Worm (Caenorhabditis elegans) whole organism, L2 larva: ENCODE results near the gene F36H12.3.
"Not testable (repeated sequence)": the region's sequence is repeated elsewhere in the genome, so short reads cannot be mapped to it uniquely, and the experiment has no call there.

Experiments
- F13H6.1 ChIP-seq: sonication (generic microtip); optimal IDR thresholded peaks from 2 replicates; lab custom pipeline; 2016; ENCODE audit warnings: missing genetic modification characterization, missing compliant biosample characterization
- R02D3.7 ChIP-seq: fragments of 150-350 bp; optimal IDR thresholded peaks from 2 replicates; lab custom pipeline; 2014; ENCODE audit warnings: missing biosample characterization, missing genetic modification characterization
- Y55F3AM.14 ChIP-seq: fragments of 200-800 bp; sonication (Bioruptor generic); optimal IDR thresholded peaks from 2 replicates; lab custom pipeline; 2018; ENCODE audit warnings: mild to moderate bottlenecking, missing genetic modification characterization, missing compliant biosample characterization
- ZK546.5 ChIP-seq: sonication (generic microtip); optimal IDR thresholded peaks from 2 replicates; lab custom pipeline; 2017; ENCODE audit warnings: missing biosample characterization, missing genetic modification characterization
- aly-2 ChIP-seq: fragments of 150-350 bp; optimal IDR thresholded peaks from 2 replicates; lab custom pipeline; 2014; ENCODE audit warnings: missing biosample characterization, missing genetic modification characterization
- ama-1 ChIP-seq: fragments of 150-350 bp; optimal IDR thresholded peaks from 2 replicates; lab custom pipeline; 2018; ENCODE audit warnings: inconsistent platforms
- blmp-1 ChIP-seq: sonication (generic microtip); optimal IDR thresholded peaks from 2 replicates; lab custom pipeline; 2017; ENCODE audit warnings: missing genetic modification characterization, mild to moderate bottlenecking, missing compliant biosample characterization, antibody characterized with exemption, moderate library complexity; ENCODE audit not compliant: insufficient read depth
- ceh-82 ChIP-seq: fragments of 150-350 bp; optimal IDR thresholded peaks from 2 replicates; lab custom pipeline; 2014; ENCODE audit warnings: missing biosample characterization, missing genetic modification characterization
- crh-2 ChIP-seq: sonication (generic microtip); optimal IDR thresholded peaks from 2 replicates; lab custom pipeline; 2017; ENCODE audit warnings: missing biosample characterization, missing genetic modification characterization
- elt-1 ChIP-seq: fragments of 150-350 bp; optimal IDR thresholded peaks from 2 replicates; lab custom pipeline; 2014; ENCODE audit warnings: missing biosample characterization, missing genetic modification characterization
- elt-3 ChIP-seq: sonication (generic microtip); optimal IDR thresholded peaks from 2 replicates; lab custom pipeline; 2017; ENCODE audit warnings: missing biosample characterization, missing genetic modification characterization
- fos-1 ChIP-seq: fragments of 150-350 bp; optimal IDR thresholded peaks from 2 replicates; lab custom pipeline; 2014; ENCODE audit warnings: missing biosample characterization, missing genetic modification characterization
- lin-11 ChIP-seq: fragments of 150-350 bp; sonication (generic microtip); optimal IDR thresholded peaks from 2 replicates; lab custom pipeline; 2014; ENCODE audit warnings: missing biosample characterization, missing genetic modification characterization, inconsistent platforms, mixed read lengths
- lin-13 ChIP-seq: fragments of 150-350 bp; optimal IDR thresholded peaks from 2 replicates; lab custom pipeline; 2014; ENCODE audit warnings: missing biosample characterization, missing genetic modification reagents, missing genetic modification characterization
- lin-39 ChIP-seq: fragments of 150-350 bp; optimal IDR thresholded peaks from 2 replicates; lab custom pipeline; 2014; ENCODE audit warnings: missing biosample characterization, missing genetic modification reagents, missing genetic modification characterization
- mab-5 ChIP-seq: fragments of 150-350 bp; optimal IDR thresholded peaks from 2 replicates; lab custom pipeline; 2014; ENCODE audit warnings: missing biosample characterization, missing genetic modification characterization
- mbf-1 ChIP-seq: sonication (generic microtip); optimal IDR thresholded peaks from 2 replicates; lab custom pipeline; 2017; ENCODE audit warnings: missing biosample characterization, missing genetic modification characterization
- mdl-1 ChIP-seq, 2 experiments: fragments of 150-350 bp in 1 of 2; sonication (generic microtip) in 1 of 2; optimal IDR thresholded peaks; 2 replicates each; lab custom pipeline; 2017; ENCODE audit warnings: missing biosample characterization in 2 of 2, missing genetic modification characterization in 2 of 2
- nhr-10 ChIP-seq: sonication (generic microtip); optimal IDR thresholded peaks from 2 replicates; lab custom pipeline; 2017; ENCODE audit warnings: missing biosample characterization, missing genetic modification characterization
- nhr-12 ChIP-seq: fragments of 150-350 bp; optimal IDR thresholded peaks from 2 replicates; lab custom pipeline; 2014; ENCODE audit warnings: missing biosample characterization, missing genetic modification characterization
- nhr-129 ChIP-seq: fragments of 150-350 bp; optimal IDR thresholded peaks from 2 replicates; lab custom pipeline; 2014; ENCODE audit warnings: missing biosample characterization, missing genetic modification characterization
- nhr-21 ChIP-seq: fragments of 150-350 bp; optimal IDR thresholded peaks from 2 replicates; lab custom pipeline; 2014; ENCODE audit warnings: missing biosample characterization, missing genetic modification characterization
- nhr-237 ChIP-seq: fragments of 150-350 bp; optimal IDR thresholded peaks from 2 replicates; lab custom pipeline; 2014; ENCODE audit warnings: missing biosample characterization, missing genetic modification characterization
- nhr-25 ChIP-seq: fragments of 150-350 bp; sonication (generic microtip); optimal IDR thresholded peaks from 3 replicates; lab custom pipeline; 2014; ENCODE audit warnings: missing biosample characterization, missing genetic modification characterization
- nhr-6 ChIP-seq: fragments of 150-350 bp; optimal IDR thresholded peaks from 2 replicates; lab custom pipeline; 2014; ENCODE audit warnings: missing biosample characterization, missing genetic modification characterization
- peb-1 ChIP-seq: fragments of 150-350 bp; optimal IDR thresholded peaks from 2 replicates; lab custom pipeline; 2014; ENCODE audit warnings: missing biosample characterization, missing genetic modification characterization
- sem-4 ChIP-seq: fragments of 150-350 bp; optimal IDR thresholded peaks from 2 replicates; lab custom pipeline; 2014; ENCODE audit warnings: missing biosample characterization, missing genetic modification reagents, missing genetic modification characterization
- skn-1 ChIP-seq: sonication (generic microtip); optimal IDR thresholded peaks from 2 replicates; lab custom pipeline; 2017; ENCODE audit warnings: missing biosample characterization, missing genetic modification characterization
- sma-3 ChIP-seq: sonication (generic microtip); optimal IDR thresholded peaks from 2 replicates; lab custom pipeline; 2016; ENCODE audit warnings: missing genetic modification reagents, missing genetic modification characterization, missing compliant biosample characterization
- sma-9 ChIP-seq, 2 experiments: fragments of 150-350 bp in 1 of 2; sonication (generic microtip) in 1 of 2; optimal IDR thresholded peaks; 2 replicates each; lab custom pipeline; 2014 to 2016; ENCODE audit warnings: missing genetic modification characterization in 2 of 2, mild to moderate bottlenecking in 1 of 2, missing biosample characterization in 1 of 2, missing compliant biosample characterization in 1 of 2, missing genetic modification reagents in 1 of 2, moderate library complexity in 1 of 2
- snpc-4 ChIP-seq: fragments of 150-350 bp; optimal IDR thresholded peaks from 2 replicates; lab custom pipeline; 2014; ENCODE audit warnings: missing biosample characterization, missing genetic modification characterization
- unc-39 ChIP-seq: fragments of 150-350 bp; optimal IDR thresholded peaks from 2 replicates; lab custom pipeline; 2014; ENCODE audit warnings: missing biosample characterization, missing genetic modification characterization
- unc-55 ChIP-seq: fragments of 150-350 bp; sonication (generic microtip); optimal IDR thresholded peaks from 3 replicates; lab custom pipeline; 2014; ENCODE audit warnings: missing biosample characterization, missing genetic modification reagents, missing genetic modification characterization
- unc-62 ChIP-seq: fragments of 150-350 bp; optimal IDR thresholded peaks from 2 replicates; lab custom pipeline; 2014; ENCODE audit warnings: missing biosample characterization, missing genetic modification reagents, missing genetic modification characterization
- zag-1 ChIP-seq: fragments of 150-350 bp; optimal IDR thresholded peaks from 2 replicates; lab custom pipeline; 2014; ENCODE audit warnings: missing biosample characterization, missing genetic modification characterization
- ztf-11 ChIP-seq: sonication (generic microtip); optimal IDR thresholded peaks from 2 replicates; lab custom pipeline; 2017; ENCODE audit warnings: missing biosample characterization, missing genetic modification characterization
- ztf-4 ChIP-seq: fragments of 150-350 bp; optimal IDR thresholded peaks from 2 replicates; lab custom pipeline; 2014; ENCODE audit warnings: missing biosample characterization, missing genetic modification characterization

Gene F36H12.3

ce11 chrIV:5256731-5257130 is 15.9 kb upstream of the F36H12.3 start, which contains the start of gene F36H12.9:
Gene F36H12.9, plus strand, starts transcription at chrIV:5257031.
- not testable (repeated sequence) for TF ChIP-seq elt-1; elt-3; ceh-82 (tag; lab: Kevin White, UChicago)

ce11 chrIV:5258385-5258784 is 14.2 kb upstream of the F36H12.3 start, which contains the start of gene ttbk-2.1:
Gene ttbk-2.1, plus strand, starts transcription at chrIV:5258685.
- TF ChIP-seq Y55F3AM.14 (GFP tag; lab: Kevin White, UChicago); ztf-11 (tag; lab: Kevin White, UChicago); ztf-4 (tag; lab: Kevin White, UChicago): not testable (repeated sequence)

- TF ChIP-seq unc-62 (GFP tag; lab: Kevin White, UChicago); ztf-4 (tag; lab: Kevin White, UChicago); mbf-1 (tag; lab: Kevin White, UChicago): not testable (repeated sequence)
These were observed 12.3 kb upstream of the F36H12.3 start, which contains the start of gene msp-19 for ce11 chrIV:5260289-5260688. Gene msp-19, plus strand, starts transcription at chrIV:5260589.

- TF ChIP-seq ama-1 (lab: Kevin White, UChicago) (peak; percentile 61), snpc-4 (peak; percentile 68)
These were observed 7.9 kb upstream of the F36H12.3 start for ce11 chrIV:5264700-5265210.

ce11 chrIV:5266474-5266873 is 6.1 kb upstream of the F36H12.3 start, which contains the start of gene F36H12.5:
Gene F36H12.5, plus strand, starts transcription at chrIV:5266774.
- TF ChIP-seq mab-5 (tag; lab: Kevin White, UChicago) (no peak), fos-1 (tag; lab: Kevin White, UChicago) (no peak), ZK546.5 (tag; lab: Kevin White, UChicago) (no peak), lin-13 (GFP tag; lab: Kevin White, UChicago) (no peak), nhr-129 (tag; lab: Kevin White, UChicago) (no peak), nhr-12 (tag; lab: Kevin White, UChicago) (no peak)

ce11 chrIV:5268803-5269202 is 3.8 kb upstream of the F36H12.3 start, which contains the start of gene F36H12.4:
Gene F36H12.4, plus strand, starts transcription at chrIV:5269103.
- TF ChIP-seq crh-2 (tag; lab: Kevin White, UChicago) (no peak), unc-55 (GFP tag; lab: Kevin White, UChicago) (no peak), snpc-4 (no peak), ztf-4 (tag; lab: Kevin White, UChicago) (no peak), mab-5 (tag; lab: Kevin White, UChicago) (no peak), aly-2 (tag; lab: Kevin White, UChicago) (no peak), skn-1 (tag; lab: Kevin White, UChicago) (no peak), nhr-237 (no peak), mdl-1 (tag; optimal IDR thresholded peaks at IDR 0.05; lab: Kevin White, UChicago) (no peak)

- TF ChIP-seq skn-1 (tag; lab: Kevin White, UChicago) (no peak), nhr-6 (tag; lab: Kevin White, UChicago) (no peak), sma-9 (GFP tag; optimal IDR thresholded peaks at IDR 0.05; lab: Kevin White, UChicago) (no peak), sma-9 (tag; optimal IDR thresholded peaks at IDR 0.05; lab: Kevin White, UChicago) (no peak), zag-1 (tag; lab: Kevin White, UChicago) (no peak), mab-5 (tag; lab: Kevin White, UChicago) (no peak), ztf-11 (tag; lab: Kevin White, UChicago) (no peak), lin-11 (tag; lab: Kevin White, UChicago) (no peak)
These were observed 767 bp downstream of the F36H12.3 start for ce11 chrIV:5273385-5273784.

- TF ChIP-seq blmp-1 (tag; lab: Kevin White, UChicago) (no peak), nhr-25 (no peak), unc-39 (tag; lab: Kevin White, UChicago) (no peak), skn-1 (tag; lab: Kevin White, UChicago) (no peak), sma-9 (GFP tag; optimal IDR thresholded peaks at IDR 0.05; lab: Kevin White, UChicago) (no peak), sma-9 (tag; optimal IDR thresholded peaks at IDR 0.05; lab: Kevin White, UChicago) (no peak), ceh-82 (tag; lab: Kevin White, UChicago) (no peak), mab-5 (tag; lab: Kevin White, UChicago) (no peak), aly-2 (tag; lab: Kevin White, UChicago) (no peak), ztf-11 (tag; lab: Kevin White, UChicago) (no peak), nhr-129 (tag; lab: Kevin White, UChicago) (no peak), sma-3 (GFP tag; lab: Kevin White, UChicago) (no peak), sem-4 (tag; lab: Kevin White, UChicago) (no peak), nhr-21 (tag; lab: Kevin White, UChicago) (no peak), peb-1 (no peak), nhr-10 (tag; lab: Kevin White, UChicago) (no peak), lin-39 (tag; lab: Kevin White, UChicago) (no peak), F13H6.1 (tag; lab: Kevin White, UChicago) (no peak), unc-55 (GFP tag; lab: Kevin White, UChicago) (no peak), R02D3.7 (tag; lab: Kevin White, UChicago) (no peak)
These were observed 1.5 kb downstream of the F36H12.3 start, which contains the start of gene slfl-4 for ce11 chrIV:5274123-5274581. Gene slfl-4, plus strand, starts transcription at chrIV:5274531.
